Worm (Caenorhabditis elegans) whole organism, mixed stage, embryonic: ENCODE data around the gene cht-5.

Experiments
- blmp-1 ChIP-seq: fragments of 150-350 bp; optimal IDR thresholded peaks from 2 replicates; lab custom pipeline; 2014; ENCODE audit warnings: missing biosample characterization, missing genetic modification characterization
- ces-1 ChIP-seq: fragments of 150-350 bp; optimal IDR thresholded peaks from 2 replicates; lab custom pipeline; 2014; ENCODE audit warnings: missing biosample characterization, missing genetic modification reagents, missing genetic modification characterization
- cnd-1 ChIP-seq: fragments of 200-800 bp; sonication (Bioruptor generic); optimal IDR thresholded peaks from 2 replicates; lab custom pipeline; 2018; ENCODE audit warnings: mild to moderate bottlenecking, missing genetic modification characterization, missing compliant biosample characterization
- hlh-1 ChIP-seq: fragments of 150-350 bp; optimal IDR thresholded peaks from 2 replicates; lab custom pipeline; 2014; ENCODE audit warnings: missing biosample characterization, missing genetic modification reagents, missing genetic modification characterization
- lin-13 ChIP-seq: fragments of 150-350 bp; optimal IDR thresholded peaks from 2 replicates; lab custom pipeline; 2014; ENCODE audit warnings: missing biosample characterization, missing genetic modification characterization
- mab-5 ChIP-seq: fragments of 150-350 bp; optimal IDR thresholded peaks from 2 replicates; lab custom pipeline; 2014; ENCODE audit warnings: missing biosample characterization, missing genetic modification characterization
- nhr-12 ChIP-seq: fragments of 150-350 bp; optimal IDR thresholded peaks from 2 replicates; lab custom pipeline; 2014; ENCODE audit warnings: missing biosample characterization, missing genetic modification characterization
- nhr-237 ChIP-seq: fragments of 150-350 bp; optimal IDR thresholded peaks from 2 replicates; lab custom pipeline; 2014; ENCODE audit warnings: missing biosample characterization, missing genetic modification characterization
- nhr-28 ChIP-seq: fragments of 150-350 bp; optimal IDR thresholded peaks from 2 replicates; lab custom pipeline; 2014; ENCODE audit warnings: missing biosample characterization, missing genetic modification characterization
- nhr-76 ChIP-seq: sonication (generic microtip); optimal IDR thresholded peaks from 2 replicates; lab custom pipeline; 2017; ENCODE audit warnings: missing biosample characterization, missing genetic modification characterization
- pha-4 ChIP-seq: fragments of 150-350 bp; optimal IDR thresholded peaks from 2 replicates; lab custom pipeline; 2018; ENCODE audit warnings: missing biosample characterization, missing genetic modification reagents, missing genetic modification characterization
- snpc-4 ChIP-seq: fragments of 150-350 bp; optimal IDR thresholded peaks from 2 replicates; lab custom pipeline; 2014; ENCODE audit warnings: missing biosample characterization, missing genetic modification characterization
- tbx-8 ChIP-seq: fragments of 200-800 bp; sonication (Bioruptor generic); optimal IDR thresholded peaks from 2 replicates; lab custom pipeline; 2018; ENCODE audit warnings: mild to moderate bottlenecking, missing genetic modification characterization, moderate library complexity, missing compliant biosample characterization
- unc-62 ChIP-seq: fragments of 150-350 bp; optimal IDR thresholded peaks from 2 replicates; lab custom pipeline; 2014; ENCODE audit warnings: missing biosample characterization, missing genetic modification reagents, missing genetic modification characterization

DNA sequence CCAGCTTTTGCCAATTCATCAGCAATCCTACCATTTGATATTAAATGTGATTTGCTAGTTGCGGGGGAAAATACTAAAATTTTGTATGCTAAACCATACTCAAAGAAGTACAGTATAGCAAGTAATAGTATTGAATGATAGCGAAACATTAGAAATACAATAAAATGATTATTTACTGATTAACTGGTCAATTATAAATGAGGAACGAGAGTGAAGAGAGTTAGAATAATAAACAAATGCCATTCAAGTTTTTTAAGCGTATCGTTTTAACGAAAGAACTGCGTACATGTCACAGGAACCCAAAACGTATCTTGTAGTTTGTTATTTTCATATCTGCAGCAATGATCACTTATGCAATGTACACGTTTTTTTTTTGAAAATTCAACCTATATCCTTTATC is 16.0 kb upstream of the cht-5 start, which contains the start of gene ugt-47:
- no peak for TF ChIP-seq nhr-28 (tag; lab: Kevin White, UChicago)
- TF ChIP-seq snpc-4 (tag; lab: Kevin White, UChicago), result no peak
- no peak for TF ChIP-seq pha-4 (tag; lab: Kevin White, UChicago)
- TF ChIP-seq lin-13 (tag; lab: Kevin White, UChicago), result no peak
- TF ChIP-seq nhr-76 (tag; lab: Kevin White, UChicago), result no peak
- no peak for TF ChIP-seq mab-5 (tag; lab: Kevin White, UChicago)
- TF ChIP-seq cnd-1 (tag; lab: Kevin White, UChicago), result no peak
- no peak for TF ChIP-seq blmp-1 (tag; lab: Kevin White, UChicago)
- TF ChIP-seq nhr-237 (tag; lab: Kevin White, UChicago), result no peak
- TF ChIP-seq ces-1 (GFP tag; lab: Kevin White, UChicago), result no peak
- no peak for TF ChIP-seq hlh-1
- TF ChIP-seq unc-62 (GFP tag; lab: Kevin White, UChicago), result no peak
- no peak for TF ChIP-seq nhr-12
- no peak for TF ChIP-seq tbx-8 (GFP tag; lab: Kevin White, UChicago)
